Worm (Caenorhabditis elegans) whole organism, late embryonic: Measurements from ENCODE around the gene srg-53.

Source experiments
- F13H6.1 ChIP-seq: sonication (generic microtip); optimal IDR thresholded peaks from 2 replicates; lab custom pipeline; 2016; ENCODE audit warnings: missing genetic modification characterization, missing compliant biosample characterization
- ama-1 ChIP-seq: fragments of 150-350 bp; optimal IDR thresholded peaks from 2 replicates; lab custom pipeline; 2014
- dmd-4 ChIP-seq: sonication (generic microtip); optimal IDR thresholded peaks from 2 replicates; lab custom pipeline; 2016; ENCODE audit warnings: borderline replicate concordance, missing genetic modification characterization, missing compliant biosample characterization
- fkh-10 ChIP-seq: fragments of 150-350 bp; optimal IDR thresholded peaks from 2 replicates; lab custom pipeline; 2014; ENCODE audit warnings: missing biosample characterization, missing genetic modification reagents, missing genetic modification characterization
- hlh-15 ChIP-seq: sonication (generic microtip); optimal IDR thresholded peaks from 2 replicates; lab custom pipeline; 2016; ENCODE audit warnings: missing genetic modification characterization, missing compliant biosample characterization
- madf-2 ChIP-seq: sonication (generic microtip); optimal IDR thresholded peaks from 2 replicates; lab custom pipeline; 2017; ENCODE audit warnings: missing genetic modification characterization, missing compliant biosample characterization
- nfya-1 ChIP-seq: sonication (generic microtip); optimal IDR thresholded peaks from 2 replicates; lab custom pipeline; 2017; ENCODE audit warnings: missing genetic modification characterization, mild to moderate bottlenecking, missing compliant biosample characterization, antibody characterized with exemption, moderate library complexity
- nhr-11 ChIP-seq: fragments of 150-350 bp; optimal IDR thresholded peaks from 2 replicates; lab custom pipeline; 2014; ENCODE audit warnings: missing biosample characterization, missing genetic modification characterization
- pat-9 ChIP-seq: fragments of 200-800 bp; sonication (Bioruptor generic); optimal IDR thresholded peaks from 2 replicates; lab custom pipeline; 2018; ENCODE audit warnings: mild to moderate bottlenecking, missing genetic modification characterization, moderate library complexity, missing compliant biosample characterization
- pha-4 ChIP-seq: fragments of 150-350 bp; optimal IDR thresholded peaks from 2 replicates; lab custom pipeline; 2018; ENCODE audit warnings: missing biosample characterization, missing genetic modification reagents, missing genetic modification characterization
- pqm-1 ChIP-seq: sonication (generic microtip); optimal IDR thresholded peaks from 2 replicates; lab custom pipeline; 2016; ENCODE audit warnings: missing genetic modification characterization, missing compliant biosample characterization
- ref-2 ChIP-seq: sonication (generic microtip); optimal IDR thresholded peaks from 2 replicates; lab custom pipeline; 2016; ENCODE audit warnings: missing genetic modification characterization, missing compliant biosample characterization
- unc-55 ChIP-seq: sonication (generic microtip); optimal IDR thresholded peaks from 2 replicates; lab custom pipeline; 2017; ENCODE audit warnings: missing biosample characterization, missing genetic modification reagents, missing genetic modification characterization

DNA sequence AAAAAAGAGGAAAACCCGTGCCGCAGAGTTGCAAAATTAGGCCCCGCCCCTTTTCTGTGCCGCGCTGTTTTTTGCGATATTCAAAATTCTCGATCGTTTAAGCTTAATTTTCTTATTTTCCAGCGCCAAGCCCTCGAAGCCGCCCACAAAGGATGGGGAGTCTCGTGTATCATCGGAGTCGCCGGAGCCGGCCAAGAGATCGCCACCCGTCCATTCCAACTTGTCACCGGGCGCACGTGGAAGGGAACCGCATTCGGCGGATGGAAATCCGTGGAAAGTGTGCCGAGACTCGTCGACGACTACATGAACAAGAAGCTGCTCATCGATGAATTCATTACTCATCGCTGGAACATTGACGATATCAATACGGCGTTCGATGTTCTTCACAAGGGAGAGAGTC is 36.4 kb downstream of the srg-53 start:
- no peak for TF ChIP-seq ref-2 (tag; lab: Kevin White, UChicago)
- TF ChIP-seq pha-4 (tag; lab: Kevin White, UChicago): no peak
- TF ChIP-seq dmd-4: no peak
- no peak for TF ChIP-seq fkh-10 (GFP tag; lab: Kevin White, UChicago)
- TF ChIP-seq madf-2 (tag; lab: Kevin White, UChicago): no peak
- TF ChIP-seq pat-9 (tag; lab: Kevin White, UChicago): no peak
- TF ChIP-seq ama-1 (lab: Kevin White, UChicago): no peak
- TF ChIP-seq nfya-1: no peak
- no peak for TF ChIP-seq pqm-1 (tag; lab: Kevin White, UChicago)
- TF ChIP-seq unc-55 (GFP tag; lab: Kevin White, UChicago): no peak
- no peak for TF ChIP-seq hlh-15
- TF ChIP-seq nhr-11: no peak
- TF ChIP-seq F13H6.1 (tag; lab: Kevin White, UChicago): no peak
